Worm (Caenorhabditis elegans) whole organism, late embryonic: ENCODE results near the gene Y75B12A.2.

Experiments
- C08G9.2 ChIP-seq: sonication (generic microtip); optimal IDR thresholded peaks from 2 replicates; lab custom pipeline; 2016; ENCODE audit warnings: mild to moderate bottlenecking, missing genetic modification characterization, moderate library complexity, missing compliant biosample characterization
- C38D4.7 ChIP-seq: fragments of 200-800 bp; sonication (Bioruptor generic); optimal IDR thresholded peaks from 2 replicates; lab custom pipeline; 2018; ENCODE audit warnings: mild to moderate bottlenecking, missing genetic modification characterization, moderate library complexity, missing compliant biosample characterization
- F13H6.1 ChIP-seq: sonication (generic microtip); optimal IDR thresholded peaks from 2 replicates; lab custom pipeline; 2016; ENCODE audit warnings: missing genetic modification characterization, missing compliant biosample characterization
- K09A11.1 ChIP-seq: sonication (generic microtip); optimal IDR thresholded peaks from 2 replicates; lab custom pipeline; 2017; ENCODE audit warnings: antibody characterized with exemption, mild to moderate bottlenecking, missing genetic modification characterization, missing compliant biosample characterization; ENCODE audit not compliant: insufficient read depth
- Y22D7AL.16 ChIP-seq: sonication (generic microtip); optimal IDR thresholded peaks from 2 replicates; lab custom pipeline; 2016; ENCODE audit warnings: missing genetic modification characterization, missing compliant biosample characterization
- ceh-14 ChIP-seq: sonication (generic microtip); optimal IDR thresholded peaks from 2 replicates; lab custom pipeline; 2016; ENCODE audit warnings: missing genotype, missing genetic modification characterization, missing compliant biosample characterization
- ceh-2 ChIP-seq: sonication (generic microtip); optimal IDR thresholded peaks from 2 replicates; lab custom pipeline; 2016; ENCODE audit warnings: missing genotype, missing genetic modification characterization, missing compliant biosample characterization
- ceh-24 ChIP-seq: sonication (generic microtip); optimal IDR thresholded peaks from 2 replicates; lab custom pipeline; 2016; ENCODE audit warnings: mild to moderate bottlenecking, missing genetic modification characterization, missing compliant biosample characterization
- ceh-30 ChIP-seq: fragments of 150-350 bp; optimal IDR thresholded peaks from 2 replicates; lab custom pipeline; 2014; ENCODE audit warnings: missing biosample characterization, missing genetic modification characterization
- ceh-31 ChIP-seq: sonication (generic microtip); optimal IDR thresholded peaks from 2 replicates; lab custom pipeline; 2016; ENCODE audit warnings: missing genetic modification characterization, missing compliant biosample characterization
- ceh-34 ChIP-seq: sonication (generic microtip); optimal IDR thresholded peaks from 2 replicates; lab custom pipeline; 2016; ENCODE audit warnings: mild to moderate bottlenecking, missing genetic modification characterization, missing compliant biosample characterization
- ceh-48 ChIP-seq: sonication (generic microtip); optimal IDR thresholded peaks from 2 replicates; lab custom pipeline; 2016; ENCODE audit warnings: missing genetic modification characterization, inconsistent platforms, missing compliant biosample characterization
- ceh-6 ChIP-seq: fragments of 200-800 bp; sonication (Bioruptor generic); optimal IDR thresholded peaks from 2 replicates; lab custom pipeline; 2018; ENCODE audit warnings: mild to moderate bottlenecking, missing genetic modification characterization, missing compliant biosample characterization
- ceh-9 ChIP-seq: sonication (generic microtip); optimal IDR thresholded peaks from 2 replicates; lab custom pipeline; 2016; ENCODE audit warnings: mild to moderate bottlenecking, missing genetic modification characterization, inconsistent platforms, missing compliant biosample characterization
- elt-2 ChIP-seq: sonication (generic microtip); optimal IDR thresholded peaks from 2 replicates; lab custom pipeline; 2016; ENCODE audit warnings: missing genetic modification reagents, missing genetic modification characterization, missing compliant biosample characterization
- elt-4 ChIP-seq: sonication (generic microtip); optimal IDR thresholded peaks from 2 replicates; lab custom pipeline; 2016; ENCODE audit warnings: missing genetic modification characterization, missing compliant biosample characterization
- ets-4 ChIP-seq: sonication (generic microtip); optimal IDR thresholded peaks from 2 replicates; lab custom pipeline; 2016; ENCODE audit warnings: missing genetic modification characterization, missing compliant biosample characterization
- eyg-1 ChIP-seq: sonication (generic microtip); optimal IDR thresholded peaks from 2 replicates; lab custom pipeline; 2016; ENCODE audit warnings: missing genotype, missing genetic modification characterization, missing compliant biosample characterization
- fkh-10 ChIP-seq: fragments of 150-350 bp; optimal IDR thresholded peaks from 2 replicates; lab custom pipeline; 2014; ENCODE audit warnings: missing biosample characterization, missing genetic modification reagents, missing genetic modification characterization
- gmeb-2 ChIP-seq: sonication (generic microtip); optimal IDR thresholded peaks from 2 replicates; lab custom pipeline; 2016; ENCODE audit warnings: missing genetic modification characterization, inconsistent platforms, missing compliant biosample characterization
- hlh-13 ChIP-seq: fragments of 200-800 bp; sonication (Bioruptor generic); optimal IDR thresholded peaks from 2 replicates; lab custom pipeline; 2018; ENCODE audit warnings: mild to moderate bottlenecking, missing genetic modification characterization, missing compliant biosample characterization
- hlh-15 ChIP-seq: sonication (generic microtip); optimal IDR thresholded peaks from 2 replicates; lab custom pipeline; 2016; ENCODE audit warnings: missing genetic modification characterization, missing compliant biosample characterization
- hlh-8 ChIP-seq: sonication (generic microtip); optimal IDR thresholded peaks from 2 replicates; lab custom pipeline; 2016; ENCODE audit warnings: missing genotype, missing genetic modification characterization, missing compliant biosample characterization
- lim-6 ChIP-seq: sonication (generic microtip); optimal IDR thresholded peaks from 2 replicates; lab custom pipeline; 2016; ENCODE audit warnings: missing genetic modification characterization, missing compliant biosample characterization
- madf-2 ChIP-seq: sonication (generic microtip); optimal IDR thresholded peaks from 2 replicates; lab custom pipeline; 2017; ENCODE audit warnings: missing genetic modification characterization, missing compliant biosample characterization
- nfya-1 ChIP-seq: sonication (generic microtip); optimal IDR thresholded peaks from 2 replicates; lab custom pipeline; 2017; ENCODE audit warnings: missing genetic modification characterization, mild to moderate bottlenecking, missing compliant biosample characterization, antibody characterized with exemption, moderate library complexity
- nhr-232 ChIP-seq: sonication (generic microtip); optimal IDR thresholded peaks from 2 replicates; lab custom pipeline; 2016; ENCODE audit warnings: missing genetic modification characterization, missing compliant biosample characterization
- odd-2 ChIP-seq: sonication (generic microtip); optimal IDR thresholded peaks from 2 replicates; lab custom pipeline; 2017; ENCODE audit warnings: antibody characterized with exemption, mild to moderate bottlenecking, missing genetic modification characterization, missing compliant biosample characterization
- pax-1 ChIP-seq: fragments of 150-350 bp; optimal IDR thresholded peaks from 2 replicates; lab custom pipeline; 2014; ENCODE audit warnings: missing biosample characterization, missing genetic modification characterization
- pha-2 ChIP-seq: sonication (generic microtip); optimal IDR thresholded peaks from 2 replicates; lab custom pipeline; 2017; ENCODE audit warnings: mild to moderate bottlenecking, missing genetic modification characterization, missing compliant biosample characterization
- pha-4 ChIP-seq: fragments of 150-350 bp; optimal IDR thresholded peaks from 2 replicates; lab custom pipeline; 2018; ENCODE audit warnings: missing biosample characterization, missing genetic modification reagents, missing genetic modification characterization
- pqm-1 ChIP-seq: sonication (generic microtip); optimal IDR thresholded peaks from 2 replicates; lab custom pipeline; 2016; ENCODE audit warnings: missing genetic modification characterization, missing compliant biosample characterization
- pros-1 ChIP-seq: fragments of 150-350 bp; optimal IDR thresholded peaks from 2 replicates; lab custom pipeline; 2014; ENCODE audit warnings: missing biosample characterization, missing genetic modification reagents, missing genetic modification characterization
- rnt-1 ChIP-seq: sonication (generic microtip); optimal IDR thresholded peaks from 2 replicates; lab custom pipeline; 2016; ENCODE audit warnings: missing genetic modification characterization, missing compliant biosample characterization
- sox-2 ChIP-seq: fragments of 200-800 bp; sonication (Bioruptor generic); IDR thresholded peaks from 2 replicates; pipeline ENCODE4 v1.3.6; 2022; ENCODE audit warnings: missing genetic modification reagents, missing genetic modification characterization, missing compliant biosample characterization
- syd-9 ChIP-seq: sonication (generic microtip); optimal IDR thresholded peaks from 2 replicates; lab custom pipeline; 2016; ENCODE audit warnings: mild to moderate bottlenecking, missing genetic modification characterization, moderate library complexity, missing compliant biosample characterization
- tbx-2 ChIP-seq: sonication (generic microtip); optimal IDR thresholded peaks from 2 replicates; lab custom pipeline; 2016; ENCODE audit warnings: missing genetic modification characterization, missing compliant biosample characterization
- tbx-7 ChIP-seq: sonication (generic microtip); optimal IDR thresholded peaks from 2 replicates; lab custom pipeline; 2016; ENCODE audit warnings: missing genotype, missing genetic modification characterization, missing compliant biosample characterization
- unc-3 ChIP-seq, 2 experiments: fragments of 200-800 bp in 1 of 2; sonication (Bioruptor generic) in 1 of 2; sonication (generic microtip) in 1 of 2; conservative IDR thresholded peaks in 1 of 2; optimal IDR thresholded peaks in 1 of 2; 2 replicates each; pipeline versions ENCODE4 v1.3.6 to Lab custom; 2016 to 2022; ENCODE audit warnings: missing compliant biosample characterization in 2 of 2, missing genetic modification characterization in 2 of 2, missing genetic modification reagents in 1 of 2
- unc-42 ChIP-seq: sonication (generic microtip); optimal IDR thresholded peaks from 2 replicates; lab custom pipeline; 2016; ENCODE audit warnings: missing genotype, missing genetic modification characterization, missing compliant biosample characterization
- unc-55 ChIP-seq: sonication (generic microtip); optimal IDR thresholded peaks from 2 replicates; lab custom pipeline; 2017; ENCODE audit warnings: missing biosample characterization, missing genetic modification reagents, missing genetic modification characterization

Y75B12A.2 gene

ce11 chrV:15071015-15071810, 38.1 kb upstream of the Y75B12A.2 start, which contains the start of gene unc-76 (continued):
- peak; percentile 89 for TF ChIP-seq unc-55 (GFP tag; lab: Kevin White, UChicago)
- peak; percentile 89 for TF ChIP-seq rnt-1 (tag; lab: Kevin White, UChicago)
- peak; percentile 3 for TF ChIP-seq K09A11.1 (tag; lab: Kevin White, UChicago)
- TF ChIP-seq Y22D7AL.16 (tag; lab: Kevin White, UChicago), result no peak
- TF ChIP-seq nfya-1, result peak; percentile 89
- peak; percentile 49 for TF ChIP-seq C08G9.2 (tag; lab: Kevin White, UChicago)
- peak; percentile 60 for TF ChIP-seq ceh-2 (tag; lab: Kevin White, UChicago)
- peak; percentile 24 for TF ChIP-seq syd-9 (tag; lab: Kevin White, UChicago)
- no peak for TF ChIP-seq ceh-9 (tag; lab: Kevin White, UChicago)

ce11 chrV:15072738-15073137, 36.6 kb upstream of the Y75B12A.2 start:
- TF ChIP-seq nfya-1 (no peak), F13H6.1 (no peak), ceh-24 (no peak), ceh-31 (tag; lab: Kevin White, UChicago) (peak; percentile 13), elt-2 (tag; lab: Kevin White, UChicago) (no peak), pha-2 (tag; lab: Kevin White, UChicago) (no peak), ceh-48 (peak; percentile 39), unc-42 (tag; lab: Kevin White, UChicago) (peak; percentile 91), unc-3 (GFP tag; conservative IDR thresholded peaks at IDR 0.05; lab: Robert Waterston, UW) (no peak), unc-3 (tag; optimal IDR thresholded peaks at IDR 0.05; lab: Kevin White, UChicago) (no peak), syd-9 (tag; lab: Kevin White, UChicago) (no peak), pros-1 (tag; lab: Kevin White, UChicago) (no peak), ceh-34 (tag; lab: Kevin White, UChicago) (no peak), ets-4 (tag; lab: Kevin White, UChicago) (no peak), pax-1 (tag; lab: Kevin White, UChicago) (no peak), eyg-1 (no peak), hlh-8 (tag; lab: Kevin White, UChicago) (no peak)

- no peak for TF ChIP-seq tbx-2
- TF ChIP-seq ceh-9 (tag; lab: Kevin White, UChicago), result no peak
- TF ChIP-seq unc-42 (tag; lab: Kevin White, UChicago), result peak; percentile 29
- peak; percentile 47 for TF ChIP-seq ceh-31 (tag; lab: Kevin White, UChicago)
- no peak for TF ChIP-seq pha-4
- TF ChIP-seq ceh-48, result peak; percentile 58
Observed at ce11 chrV:15074907-15075306, 34.5 kb upstream of the Y75B12A.2 start.

ce11 chrV:15078560-15078959, 30.8 kb upstream of the Y75B12A.2 start:
- TF ChIP-seq nfya-1 (no peak), tbx-2 (no peak), ets-4 (tag; lab: Kevin White, UChicago) (no peak), ceh-34 (tag; lab: Kevin White, UChicago) (no peak), lim-6 (tag; lab: Kevin White, UChicago) (no peak), madf-2 (tag; lab: Kevin White, UChicago) (no peak), hlh-15 (tag; lab: Kevin White, UChicago) (no peak), C38D4.7 (GFP tag; lab: Kevin White, UChicago) (no peak)

ce11 chrV:15082291-15082690, 27.1 kb upstream of the Y75B12A.2 start, which contains the start of the genes C01G10.10 and C01G10.9:
TSS of gene C01G10.10 (minus strand) at chrV:15082441.
TSS of gene C01G10.9 (plus strand) at chrV:15082530.
- TF ChIP-seq nhr-232 (tag; lab: Kevin White, UChicago) (no peak), ceh-30 (no peak), pqm-1 (tag; lab: Kevin White, UChicago) (no peak), lim-6 (tag; lab: Kevin White, UChicago) (no peak), rnt-1 (tag; lab: Kevin White, UChicago) (peak; percentile 43), gmeb-2 (tag; lab: Kevin White, UChicago) (peak; percentile 4), tbx-7 (tag; lab: Kevin White, UChicago) (peak; percentile 90), elt-4 (no peak), nfya-1 (no peak), ceh-14 (peak; percentile 46), ceh-6 (GFP tag; lab: Kevin White, UChicago) (no peak), sox-2 (no peak), fkh-10 (GFP tag; lab: Kevin White, UChicago) (no peak), Y22D7AL.16 (tag; lab: Kevin White, UChicago) (no peak), hlh-13 (GFP tag; lab: Kevin White, UChicago) (no peak), F13H6.1 (peak; percentile 46), odd-2 (tag; lab: Kevin White, UChicago) (no peak), ceh-2 (tag; lab: Kevin White, UChicago) (peak; percentile 89), ceh-48 (no peak), ets-4 (tag; lab: Kevin White, UChicago) (peak; percentile 91)
